Fruit fly (Drosophila melanogaster) whole organism, embryonic: ENCODE measurements around the gene CG45218.
A peak's percentile ranks its signal among the peaks of the same experiment; 100 is the strongest.

Source experiments
- CG10462 ChIP-seq: fragments of 200-800 bp; sonication (Bioruptor generic); optimal IDR thresholded peaks from 2 replicates; lab custom pipeline; 2016; ENCODE audit warnings: missing biosample characterization, missing genetic modification characterization
- CG10565 ChIP-seq: fragments of 200-800 bp; sonication (Bioruptor generic); optimal IDR thresholded peaks from 3 replicates; lab custom pipeline; 2016; ENCODE audit warnings: missing biosample characterization, mild to moderate bottlenecking, missing genetic modification characterization
- CG11456 ChIP-seq: fragments of 200-800 bp; sonication (Bioruptor generic); IDR thresholded peaks from 3 replicates; pipeline ENCODE4 v1.3.6; 2022; ENCODE audit warnings: missing biosample characterization, missing genetic modification characterization
- CG12299 ChIP-seq: fragments of 200-800 bp; sonication (Bioruptor generic); optimal IDR thresholded peaks from 2 replicates; lab custom pipeline; 2018; ENCODE audit warnings: missing biosample characterization, mild to moderate bottlenecking, missing genetic modification characterization
- CG14050 ChIP-seq: fragments of 200-800 bp; sonication (Bioruptor generic); IDR thresholded peaks from 3 replicates; pipeline ENCODE4 v1.3.6; 2022; ENCODE audit warnings: missing biosample characterization, missing genetic modification characterization
- CG1832 ChIP-seq: fragments of 200-800 bp; sonication (Bioruptor generic); optimal IDR thresholded peaks from 2 replicates; lab custom pipeline; 2017; ENCODE audit warnings: missing biosample characterization, mild to moderate bottlenecking, missing genetic modification characterization, inconsistent platforms
- CG2889 ChIP-seq: fragments of 200-800 bp; sonication (Bioruptor generic); IDR thresholded peaks from 3 replicates; pipeline ENCODE4 v1.3.6; 2022; ENCODE audit warnings: missing biosample characterization, missing genetic modification characterization
- CG30431 ChIP-seq: fragments of 200-800 bp; sonication (Bioruptor generic); optimal IDR thresholded peaks from 2 replicates; lab custom pipeline; 2017; ENCODE audit warnings: missing biosample characterization, missing genetic modification characterization
- CG32767 ChIP-seq: fragments of 200-800 bp; sonication (Bioruptor generic); IDR thresholded peaks from 2 replicates; pipeline ENCODE4 v1.3.6; 2022; ENCODE audit warnings: missing biosample characterization, missing genetic modification characterization
- CG6689 ChIP-seq: fragments of 200-800 bp; sonication (Bioruptor generic); IDR thresholded peaks from 2 replicates; pipeline ENCODE4 v1.3.6; 2022; ENCODE audit warnings: missing biosample characterization, missing genetic modification characterization
- CG6854 ChIP-seq: fragments of 200-800 bp; sonication (Bioruptor generic); optimal IDR thresholded peaks from 3 replicates; lab custom pipeline; 2017; ENCODE audit warnings: missing biosample characterization, mild to moderate bottlenecking, missing genetic modification characterization
- CG8281 ChIP-seq: fragments of 200-800 bp; sonication (Bioruptor generic); optimal IDR thresholded peaks from 2 replicates; lab custom pipeline; 2018; ENCODE audit warnings: missing biosample characterization, mild to moderate bottlenecking, missing genetic modification characterization, moderate library complexity
- CG9609 ChIP-seq: fragments of 200-800 bp; sonication (Bioruptor generic); optimal IDR thresholded peaks from 3 replicates; lab custom pipeline; 2016; ENCODE audit warnings: missing biosample characterization, missing genetic modification characterization
- CHES-1-like ChIP-seq: fragments of 200-800 bp; sonication (Bioruptor generic); optimal IDR thresholded peaks from 2 replicates; lab custom pipeline; 2016; ENCODE audit warnings: missing biosample characterization, missing genetic modification characterization
- D19A ChIP-seq: fragments of 200-800 bp; optimal IDR thresholded peaks from 3 replicates; lab custom pipeline; 2019; ENCODE audit warnings: missing biosample characterization, mild to moderate bottlenecking, missing genetic modification characterization, moderate library complexity
- Doc3 ChIP-seq: fragments of 200-800 bp; sonication (Bioruptor generic); IDR thresholded peaks from 3 replicates; pipeline ENCODE4 v1.3.6; 2022; ENCODE audit warnings: missing biosample characterization, missing genetic modification characterization; ENCODE audit not compliant: partially characterized antibody
- Ets65A ChIP-seq: fragments of 200-800 bp; sonication (Bioruptor generic); peaks from one replicate; lab custom pipeline; 2016; ENCODE audit warnings: missing biosample characterization, missing genetic modification characterization
- GATAe ChIP-seq: fragments of 200-800 bp; sonication (Bioruptor generic); conservative IDR thresholded peaks from 2 replicates; pipeline ENCODE4 v1.3.6; 2022; ENCODE audit warnings: missing biosample characterization, missing genetic modification characterization
- Gug ChIP-seq: fragments of 200-800 bp; sonication (Bioruptor generic); IDR thresholded peaks from 4 replicates; pipeline ENCODE4 v1.3.6; 2022; ENCODE audit warnings: missing biosample characterization, missing genetic modification characterization
- Hmx ChIP-seq: fragments of 200-800 bp; sonication (Bioruptor generic); optimal IDR thresholded peaks from 2 replicates; lab custom pipeline; 2016; ENCODE audit warnings: missing biosample characterization, missing genetic modification characterization
- Hr78 ChIP-seq, 2 experiments: fragments of 200-800 bp in 1 of 2; fragments of >200 bp in 1 of 2; sonication (Bioruptor generic) in 1 of 2; optimal IDR thresholded peaks; 2 replicates each; lab custom pipeline; 2017 to 2019; ENCODE audit warnings: missing biosample characterization in 2 of 2, missing genetic modification characterization in 2 of 2, mild to moderate bottlenecking in 1 of 2, moderate library complexity in 1 of 2
- Med ChIP-seq: fragments of 200-800 bp; sonication (Bioruptor generic); peaks from one replicate; lab custom pipeline; 2016; ENCODE audit warnings: missing biosample characterization, missing genetic modification characterization, mild to moderate bottlenecking, inconsistent platforms, moderate library complexity
- Optix ChIP-seq: fragments of 200-800 bp; sonication (Bioruptor generic); IDR thresholded peaks from 3 replicates; pipeline ENCODE4 v1.3.6; 2022; ENCODE audit warnings: missing biosample characterization, missing genetic modification characterization
- Pdp1 ChIP-seq, 2 experiments: fragments of 200-800 bp; sonication (Bioruptor generic); optimal IDR thresholded peaks; 3 replicates each; lab custom pipeline; 2016; ENCODE audit warnings: missing biosample characterization in 2 of 2, missing genetic modification characterization in 2 of 2, mild to moderate bottlenecking in 1 of 2, moderate library complexity in 1 of 2
- Sin3A ChIP-seq: fragments of >200 bp; optimal IDR thresholded peaks from 2 replicates; lab custom pipeline; 2018
- Spps ChIP-seq: fragments of 200-800 bp; sonication (Bioruptor generic); optimal IDR thresholded peaks from 2 replicates; lab custom pipeline; 2018; ENCODE audit warnings: missing biosample characterization, mild to moderate bottlenecking, missing genetic modification characterization
- YL-1 ChIP-seq: fragments of 200-800 bp; sonication (Bioruptor generic); optimal IDR thresholded peaks from 3 replicates; lab custom pipeline; 2017; ENCODE audit warnings: missing biosample characterization, mild to moderate bottlenecking, missing genetic modification characterization
- cg ChIP-seq: fragments of 200-800 bp; sonication (Bioruptor generic); optimal IDR thresholded peaks from 3 replicates; lab custom pipeline; 2019; ENCODE audit warnings: missing biosample characterization, mild to moderate bottlenecking, missing genetic modification characterization, moderate library complexity
- ci ChIP-seq: fragments of 200-800 bp; sonication (Bioruptor generic); IDR thresholded peaks from 3 replicates; pipeline ENCODE4 v1.3.6; 2022; ENCODE audit warnings: missing biosample characterization, missing genetic modification characterization
- dpn ChIP-seq, 2 experiments: fragments of 200-800 bp; sonication (Bioruptor generic); optimal IDR thresholded peaks; 3 replicates each; lab custom pipeline; 2016; ENCODE audit warnings: missing biosample characterization in 2 of 2, missing genetic modification characterization in 2 of 2
- emc ChIP-seq: fragments of 200-800 bp; sonication (Bioruptor generic); optimal IDR thresholded peaks from 2 replicates; lab custom pipeline; 2016; ENCODE audit warnings: missing biosample characterization, missing genetic modification characterization
- esg ChIP-seq: fragments of 200-800 bp; sonication (Bioruptor generic); conservative IDR thresholded peaks from 2 replicates; pipeline ENCODE4 v1.3.6; 2022; ENCODE audit warnings: missing biosample characterization, missing genetic modification characterization
- fru ChIP-seq: fragments of >200 bp; optimal IDR thresholded peaks from 2 replicates; lab custom pipeline; 2017
- ftz-f1 ChIP-seq: fragments of 200-800 bp; sonication (Bioruptor generic); optimal IDR thresholded peaks from 2 replicates; lab custom pipeline; 2016; ENCODE audit warnings: missing biosample characterization, missing genetic modification characterization
- gsb ChIP-seq: fragments of 200-800 bp; sonication (Bioruptor generic); IDR thresholded peaks from 2 replicates; pipeline ENCODE4 v1.3.6; 2022; ENCODE audit warnings: missing biosample characterization, missing genetic modification characterization
- jing ChIP-seq: fragments of 200-800 bp; sonication (Bioruptor generic); optimal IDR thresholded peaks from 2 replicates; lab custom pipeline; 2018; ENCODE audit warnings: missing biosample characterization, mild to moderate bottlenecking, missing genetic modification characterization
- kah ChIP-seq: fragments of 200-800 bp; sonication (Bioruptor generic); optimal IDR thresholded peaks from 2 replicates; lab custom pipeline; 2018; ENCODE audit warnings: missing biosample characterization, mild to moderate bottlenecking, missing genetic modification characterization
- nom ChIP-seq: fragments of 200-800 bp; sonication (Bioruptor generic); optimal IDR thresholded peaks from 2 replicates; lab custom pipeline; 2017; ENCODE audit warnings: missing biosample characterization, missing genetic modification characterization, mild to moderate bottlenecking, moderate library complexity, missing genetic modification reagents
- repo ChIP-seq: fragments of 200-800 bp; sonication (Bioruptor generic); optimal IDR thresholded peaks from 2 replicates; lab custom pipeline; 2016; ENCODE audit warnings: missing biosample characterization, missing genetic modification characterization
- ro ChIP-seq: fragments of 200-800 bp; sonication (Bioruptor generic); IDR thresholded peaks from 2 replicates; pipeline ENCODE4 v1.3.6; 2022; ENCODE audit warnings: missing biosample characterization, missing genetic modification characterization
- sd ChIP-seq: fragments of 200-800 bp; sonication (Bioruptor generic); optimal IDR thresholded peaks from 3 replicates; lab custom pipeline; 2018; ENCODE audit warnings: missing biosample characterization, mild to moderate bottlenecking, missing genetic modification characterization, moderate library complexity
- sens ChIP-seq: fragments of 200-800 bp; sonication (Bioruptor generic); peaks from one replicate; lab custom pipeline; 2016; ENCODE audit warnings: missing biosample characterization, missing genetic modification characterization
- sima ChIP-seq: fragments of 200-800 bp; sonication (Bioruptor generic); optimal IDR thresholded peaks from 2 replicates; lab custom pipeline; 2016; ENCODE audit warnings: missing biosample characterization, missing genetic modification characterization
- twi ChIP-seq: fragments of 200-800 bp; optimal IDR thresholded peaks from 2 replicates; lab custom pipeline; 2019; ENCODE audit warnings: missing biosample characterization, mild to moderate bottlenecking, missing genetic modification characterization, moderate library complexity
- usp ChIP-seq: fragments of >200 bp; optimal IDR thresholded peaks from 2 replicates; lab custom pipeline; 2017; ENCODE audit warnings: missing biosample characterization, missing genetic modification characterization
- vvl ChIP-seq: fragments of 200-800 bp; sonication (Bioruptor generic); IDR thresholded peaks from 2 replicates; pipeline ENCODE4 v1.3.6; 2022; ENCODE audit warnings: missing biosample characterization, missing genetic modification characterization
- z ChIP-seq: fragments of 200-800 bp; sonication (Bioruptor generic); IDR thresholded peaks from 3 replicates; pipeline ENCODE4 v1.3.6; 2022; ENCODE audit warnings: missing biosample characterization, missing genetic modification characterization
- zf30C ChIP-seq: fragments of 200-800 bp; sonication (Bioruptor generic); optimal IDR thresholded peaks from 3 replicates; lab custom pipeline; 2018; ENCODE audit warnings: missing biosample characterization, mild to moderate bottlenecking, missing genetic modification characterization

Gene CG45218

DNA sequence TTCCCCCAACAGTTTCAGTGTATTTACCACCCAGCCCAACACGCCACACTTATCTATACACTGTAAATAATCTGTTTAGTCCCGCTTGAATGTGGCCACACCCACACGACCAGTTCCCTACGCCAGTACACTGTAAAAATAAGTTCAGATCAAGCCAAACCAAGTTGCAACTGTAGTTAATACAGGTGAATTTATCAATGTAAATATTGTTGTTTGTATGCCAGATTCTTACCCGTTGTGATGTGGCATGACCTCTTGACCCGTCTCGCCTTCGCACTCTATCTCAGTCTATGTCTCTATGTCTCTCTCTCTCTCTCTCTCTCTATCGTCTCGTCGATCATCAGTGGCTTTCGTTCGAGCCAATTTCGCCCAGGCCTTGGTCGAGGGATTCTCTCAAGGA is 23.2 kb upstream of the CG45218 start:
- no peak for TF ChIP-seq CG9609
- TF ChIP-seq CG1832 (GFP tag; lab: Kevin White, UChicago), result peak; percentile 22
- TF ChIP-seq CG11456 (GFP tag; lab: Robert Waterston, UW), result no peak
- no peak for TF ChIP-seq gsb (GFP tag; lab: Robert Waterston, UW)
- TF ChIP-seq Optix (GFP tag; lab: Robert Waterston, UW), result no peak
- no peak for TF ChIP-seq D19A (tag; lab: Kevin White, UChicago)
- no peak for TF ChIP-seq twi (tag; lab: Kevin White, UChicago)
- no peak for TF ChIP-seq Gug (GFP tag; lab: Robert Waterston, UW)
- no peak for TF ChIP-seq CG6854 (GFP tag; lab: Kevin White, UChicago)
- no peak for TF ChIP-seq fru (lab: Kevin White, UChicago)
- peak; percentile 66 for TF ChIP-seq Ets65A
- no peak for TF ChIP-seq esg
- peak; percentile 22 for TF ChIP-seq Med (GFP tag; lab: Kevin White, UChicago)
- peak; percentile 28 for TF ChIP-seq zf30C (GFP tag; lab: Kevin White, UChicago)
- TF ChIP-seq CG12299, result no peak
- no peak for TF ChIP-seq Spps
- no peak for TF ChIP-seq jing (GFP tag; lab: Kevin White, UChicago)
- TF ChIP-seq emc (GFP tag; lab: Kevin White, UChicago), result no peak
- TF ChIP-seq ro (GFP tag; lab: Robert Waterston, UW), result no peak
- no peak for TF ChIP-seq CG2889
- TF ChIP-seq GATAe (GFP tag; lab: Robert Waterston, UW), result no peak
- TF ChIP-seq nom (GFP tag; lab: Kevin White, UChicago), result no peak
- no peak for TF ChIP-seq Sin3A (lab: Kevin White, UChicago)
- TF ChIP-seq repo (GFP tag; lab: Kevin White, UChicago), result no peak
- no peak for TF ChIP-seq CG6689 (GFP tag; lab: Robert Waterston, UW)
- TF ChIP-seq Hr78 (GFP tag; optimal IDR thresholded peaks at IDR 0.05; lab: Kevin White, UChicago), result peak in 1 of 2 experiments; percentile 96
- TF ChIP-seq CG30431 (GFP tag; lab: Kevin White, UChicago), result no peak
- no peak for TF ChIP-seq CG10462 (GFP tag; lab: Kevin White, UChicago)

DNA sequence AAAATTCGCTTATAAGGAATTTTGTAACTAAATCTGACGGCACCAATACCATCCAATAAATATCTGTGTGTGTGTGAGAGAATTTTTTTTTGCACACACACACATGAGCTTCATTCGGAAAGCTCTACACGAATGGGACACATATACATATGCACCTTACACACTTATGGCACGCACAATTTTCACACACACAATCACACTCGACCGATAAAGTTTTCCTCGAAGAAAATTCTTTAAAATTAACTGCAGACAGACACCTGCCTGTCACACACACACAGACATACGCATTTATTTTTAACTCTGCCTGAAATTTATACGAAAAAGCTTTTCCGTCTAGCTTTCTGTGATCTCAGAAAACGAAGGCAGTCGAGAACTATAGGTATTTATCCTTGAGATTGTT is 20.1 kb upstream of the CG45218 start:
- TF ChIP-seq cg, result peak; percentile 63
- TF ChIP-seq kah (GFP tag; lab: Kevin White, UChicago), result peak; percentile 76
- TF ChIP-seq vvl (GFP tag; lab: Robert Waterston, UW), result 0 out of 2 replicates have a peak, but pooled peaks have one; percentile 8
- 0 out of 3 replicates have a peak, but pooled peaks have one; percentile 6 for TF ChIP-seq ci
- peak in 1 of 2 experiments; percentile 17 for TF ChIP-seq dpn (GFP tag; optimal IDR thresholded peaks at IDR 0.05; lab: Kevin White, UChicago)
- no peak for TF ChIP-seq sima (GFP tag; lab: Kevin White, UChicago)
- no peak for TF ChIP-seq Hmx (GFP tag; lab: Kevin White, UChicago)
- TF ChIP-seq sens, result peak; percentile 23
- peak; percentile 36 for TF ChIP-seq sd (tag; lab: Kevin White, UChicago)
- no peak for TF ChIP-seq CHES-1-like

- TF ChIP-seq CG14050 (GFP tag; lab: Robert Waterston, UW), result no peak
- TF ChIP-seq sd (tag; lab: Kevin White, UChicago), result peak; percentile 1
- TF ChIP-seq Med (GFP tag; lab: Kevin White, UChicago), result peak; percentile 70
- TF ChIP-seq Doc3 (GFP tag; lab: Robert Waterston, UW), result no peak
- TF ChIP-seq CG32767, result 0 out of 2 replicates have a peak, but pooled peaks have one; percentile 15
- 0 out of 3 replicates have a peak, but pooled peaks have one; percentile 27 for TF ChIP-seq z (GFP tag; lab: Robert Waterston, UW)
- TF ChIP-seq usp (GFP tag; lab: Kevin White, UChicago), result no peak
- peak; percentile 66 for TF ChIP-seq cg
- TF ChIP-seq ftz-f1 (GFP tag; lab: Kevin White, UChicago), result no peak
- TF ChIP-seq Pdp1 (GFP tag; optimal IDR thresholded peaks at IDR 0.05; lab: Kevin White, UChicago), result peak in 1 of 2 experiments; percentile 54
- TF ChIP-seq sens, result peak; percentile 82
- TF ChIP-seq CG8281, result no peak
- no peak for TF ChIP-seq YL-1 (GFP tag; lab: Kevin White, UChicago)
- no peak for TF ChIP-seq CG10565 (GFP tag; lab: Kevin White, UChicago)
Measured at dm6 chr3R:15309924-15310323, 19.3 kb upstream of the CG45218 start, which contains the start of gene Tm2. Gene Tm2, plus strand, starts transcription at chr3R:15310193.
